Worm (Caenorhabditis elegans): ENCODE results near the gene snf-7.

DNA sequence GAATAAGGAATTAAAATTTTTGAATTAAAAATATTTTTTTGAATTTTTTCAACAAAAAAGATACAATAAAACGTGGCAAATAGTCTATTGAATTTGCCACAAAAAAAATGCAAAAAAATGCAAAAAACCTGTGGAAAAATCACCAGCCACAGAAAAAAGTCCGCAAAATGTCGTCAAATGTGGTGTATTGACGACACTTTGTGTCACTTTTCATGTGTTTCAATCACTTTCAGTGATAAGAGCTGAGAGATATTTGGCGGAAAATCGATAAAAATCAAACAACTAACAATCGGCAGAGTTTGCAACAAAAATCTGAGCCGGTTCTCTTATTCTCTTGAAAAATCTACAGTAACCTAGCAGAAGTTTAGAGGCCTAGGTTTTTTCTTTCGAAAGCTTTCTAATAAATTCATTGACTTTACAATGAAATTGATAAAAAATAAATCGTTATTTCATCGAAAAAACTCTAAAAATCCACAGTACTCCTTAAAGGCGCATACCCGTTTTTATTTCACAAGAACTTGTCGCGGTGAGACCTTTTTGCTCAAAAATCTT is 33.4 kb upstream of the snf-7 start:
- TF ChIP-seq flt-1 (GFP tag; IDR thresholded peaks at IDR 0.05) (no peak), tbx-37 (GFP tag; conservative IDR thresholded peaks at IDR 0.05) (no peak), ama-1 (optimal IDR thresholded peaks at IDR 0.05) (no peak), F13C5.2 (tag; optimal IDR thresholded peaks at IDR 0.05) (no peak), ceh-36 (tag; optimal IDR thresholded peaks at IDR 0.05) (no peak), ets-7 (tag; optimal IDR thresholded peaks at IDR 0.05) (no peak), hmg-4 (GFP tag; optimal IDR thresholded peaks at IDR 0.05) (no peak)
